Worm (Caenorhabditis elegans) whole organism, L3 larva: ENCODE results near the gene ccnk-1.

Experiments
- R02D3.7 ChIP-seq: fragments of 150-350 bp; optimal IDR thresholded peaks from 2 replicates; lab custom pipeline; 2014; ENCODE audit warnings: missing biosample characterization, missing genetic modification characterization
- ZK546.5 ChIP-seq: sonication (generic microtip); optimal IDR thresholded peaks from 2 replicates; lab custom pipeline; 2017; ENCODE audit warnings: missing biosample characterization, missing genetic modification characterization
- aly-2 ChIP-seq: fragments of 150-350 bp; optimal IDR thresholded peaks from 2 replicates; lab custom pipeline; 2014; ENCODE audit warnings: missing biosample characterization, missing genetic modification characterization
- ama-1 ChIP-seq: fragments of 150-350 bp; optimal IDR thresholded peaks from 2 replicates; lab custom pipeline; 2018
- ceh-16 ChIP-seq: sonication (generic microtip); optimal IDR thresholded peaks from 2 replicates; lab custom pipeline; 2017; ENCODE audit warnings: missing biosample characterization, missing genetic modification characterization
- ceh-28 ChIP-seq: fragments of 150-350 bp; optimal IDR thresholded peaks from 2 replicates; lab custom pipeline; 2014; ENCODE audit warnings: missing biosample characterization, missing genetic modification reagents, missing genetic modification characterization
- ceh-9 ChIP-seq: sonication (generic microtip); optimal IDR thresholded peaks from 2 replicates; lab custom pipeline; 2018; ENCODE audit warnings: missing biosample characterization, missing genetic modification characterization
- daf-12 ChIP-seq: fragments of 150-350 bp; optimal IDR thresholded peaks from 2 replicates; lab custom pipeline; 2014; ENCODE audit warnings: missing biosample characterization, missing genetic modification reagents, missing genetic modification characterization
- egl-5 ChIP-seq: fragments of 150-350 bp; optimal IDR thresholded peaks from 2 replicates; lab custom pipeline; 2017; ENCODE audit warnings: missing biosample characterization, missing genetic modification reagents, missing genetic modification characterization, inconsistent platforms
- elt-1 ChIP-seq: fragments of 150-350 bp; optimal IDR thresholded peaks from 2 replicates; lab custom pipeline; 2014; ENCODE audit warnings: missing biosample characterization, missing genetic modification characterization
- elt-2 ChIP-seq: sonication (generic microtip); optimal IDR thresholded peaks from 2 replicates; lab custom pipeline; 2016; ENCODE audit warnings: missing genetic modification reagents, mild to moderate bottlenecking, missing genetic modification characterization, missing compliant biosample characterization
- elt-3 ChIP-seq, 3 experiments: fragments of 150-350 bp in 1 of 3; sonication (generic microtip) in 2 of 3; optimal IDR thresholded peaks; 2 replicates in 2 of 3; 4 replicates in 1 of 3; lab custom pipeline; 2014 to 2017; ENCODE audit warnings: missing biosample characterization in 3 of 3, missing genetic modification characterization in 3 of 3
- fkh-10 ChIP-seq: sonication (generic microtip); optimal IDR thresholded peaks from 2 replicates; lab custom pipeline; 2017; ENCODE audit warnings: missing biosample characterization, missing genetic modification reagents, missing genetic modification characterization
- fkh-2 ChIP-seq: fragments of 150-350 bp; optimal IDR thresholded peaks from 2 replicates; lab custom pipeline; 2014; ENCODE audit warnings: missing biosample characterization, missing genetic modification reagents, missing genetic modification characterization
- jun-1 ChIP-seq: fragments of 150-350 bp; optimal IDR thresholded peaks from 2 replicates; lab custom pipeline; 2014; ENCODE audit warnings: missing biosample characterization, missing genetic modification reagents, missing genetic modification characterization
- lin-15B ChIP-seq: fragments of 150-350 bp; optimal IDR thresholded peaks from 2 replicates; lab custom pipeline; 2014; ENCODE audit warnings: missing biosample characterization, missing genetic modification characterization
- lin-39 ChIP-seq: fragments of 150-350 bp; optimal IDR thresholded peaks from 2 replicates; lab custom pipeline; 2018; ENCODE audit warnings: missing biosample characterization, missing genetic modification reagents, missing genetic modification characterization
- mml-1 ChIP-seq: fragments of 150-350 bp; sonication (generic microtip); optimal IDR thresholded peaks from 3 replicates; lab custom pipeline; 2014; ENCODE audit warnings: missing biosample characterization, missing genetic modification characterization
- nfya-1 ChIP-seq: sonication (generic microtip); optimal IDR thresholded peaks from 2 replicates; lab custom pipeline; 2017; ENCODE audit warnings: missing genetic modification characterization, mild to moderate bottlenecking, missing compliant biosample characterization, antibody characterized with exemption, moderate library complexity; ENCODE audit not compliant: insufficient read depth
- nhr-12 ChIP-seq: fragments of 150-350 bp; optimal IDR thresholded peaks from 2 replicates; lab custom pipeline; 2014; ENCODE audit warnings: missing biosample characterization, missing genetic modification characterization
- nhr-23 ChIP-seq: fragments of 150-350 bp; optimal IDR thresholded peaks from 2 replicates; lab custom pipeline; 2014; ENCODE audit warnings: missing biosample characterization, missing genetic modification reagents, missing genetic modification characterization
- nhr-237 ChIP-seq: fragments of 150-350 bp; optimal IDR thresholded peaks from 2 replicates; lab custom pipeline; 2014; ENCODE audit warnings: missing biosample characterization, missing genetic modification characterization
- nhr-25 ChIP-seq: sonication (generic microtip); optimal IDR thresholded peaks from 2 replicates; lab custom pipeline; 2017; ENCODE audit warnings: missing biosample characterization, missing genetic modification characterization
- nhr-28 ChIP-seq: fragments of 150-350 bp; optimal IDR thresholded peaks from 2 replicates; lab custom pipeline; 2014; ENCODE audit warnings: missing biosample characterization, missing genetic modification characterization
- nhr-76 ChIP-seq: fragments of 150-350 bp; sonication (generic microtip); optimal IDR thresholded peaks from 5 replicates; lab custom pipeline; 2014; ENCODE audit warnings: missing biosample characterization, missing genetic modification characterization
- nhr-77 ChIP-seq: fragments of 150-350 bp; optimal IDR thresholded peaks from 2 replicates; lab custom pipeline; 2014; ENCODE audit warnings: missing biosample characterization, missing genetic modification characterization
- pha-4 ChIP-seq: fragments of 150-350 bp; optimal IDR thresholded peaks from 2 replicates; lab custom pipeline; 2014; ENCODE audit warnings: missing biosample characterization, missing genetic modification reagents, missing genetic modification characterization
- pqm-1 ChIP-seq: fragments of 150-350 bp; optimal IDR thresholded peaks from 2 replicates; lab custom pipeline; 2017; ENCODE audit warnings: missing biosample characterization, missing genetic modification characterization, inconsistent platforms
- sea-2 ChIP-seq: fragments of 150-350 bp; sonication (generic microtip); optimal IDR thresholded peaks from 4 replicates; lab custom pipeline; 2014; ENCODE audit warnings: missing biosample characterization, missing genetic modification reagents, missing genetic modification characterization
- snpc-4 ChIP-seq: fragments of 150-350 bp; optimal IDR thresholded peaks from 2 replicates; lab custom pipeline; 2014; ENCODE audit warnings: missing biosample characterization, missing genetic modification characterization
- tbx-2 ChIP-seq: sonication (generic microtip); optimal IDR thresholded peaks from 2 replicates; lab custom pipeline; 2016; ENCODE audit warnings: mild to moderate bottlenecking, missing genetic modification characterization, missing compliant biosample characterization
- unc-39 ChIP-seq: sonication (generic microtip); optimal IDR thresholded peaks from 4 replicates; lab custom pipeline; 2017; ENCODE audit warnings: missing biosample characterization, missing genetic modification characterization
- unc-62 ChIP-seq: fragments of 150-350 bp; sonication (generic microtip); optimal IDR thresholded peaks from 4 replicates; lab custom pipeline; 2014; ENCODE audit warnings: missing biosample characterization, missing genetic modification reagents, missing genetic modification characterization
- ztf-11 ChIP-seq: fragments of 150-350 bp; optimal IDR thresholded peaks from 2 replicates; lab custom pipeline; 2014; ENCODE audit warnings: missing biosample characterization, missing genetic modification characterization
- ztf-4 ChIP-seq: fragments of 150-350 bp; optimal IDR thresholded peaks from 2 replicates; lab custom pipeline; 2014; ENCODE audit warnings: missing biosample characterization, missing genetic modification characterization

The ccnk-1 gene

DNA sequence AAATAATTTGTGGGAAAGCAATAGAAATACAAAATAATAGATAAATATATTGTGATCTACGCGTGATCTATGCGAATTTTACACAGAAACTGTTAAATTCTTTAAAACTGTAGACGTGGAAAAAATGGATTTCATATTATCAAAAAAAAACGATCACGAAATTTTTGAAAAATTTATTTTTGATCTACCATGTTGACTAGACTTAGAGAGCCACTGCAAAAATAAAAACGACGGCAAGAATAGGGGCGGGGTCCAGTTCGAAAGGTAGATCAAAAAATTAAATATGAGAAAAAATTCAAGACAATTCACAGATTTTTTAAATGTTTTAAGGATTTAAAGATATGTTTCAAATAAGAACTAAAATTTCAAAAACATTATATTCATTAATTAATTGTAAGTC is 25.7 kb downstream of the ccnk-1 start:
- TF ChIP-seq snpc-4 (tag; lab: Kevin White, UChicago) (no peak), ZK546.5 (tag; lab: Kevin White, UChicago) (no peak), nhr-25 (no peak), R02D3.7 (tag; lab: Kevin White, UChicago) (no peak), nhr-77 (tag; lab: Kevin White, UChicago) (no peak), ztf-11 (tag; lab: Kevin White, UChicago) (no peak), unc-39 (tag; lab: Kevin White, UChicago) (no peak), mml-1 (tag; lab: Kevin White, UChicago) (no peak), fkh-2 (no peak)

ce11 chrV:14640071-14640470 is 27.7 kb downstream of the ccnk-1 start, which contains the start of gene F43D2.7:
TSS of gene F43D2.7 (minus strand) at chrV:14640171.
- TF ChIP-seq ceh-9 (tag; lab: Kevin White, UChicago) (no peak), ztf-4 (no peak), ama-1 (lab: Kevin White, UChicago) (no peak), nhr-28 (tag; lab: Kevin White, UChicago) (no peak), elt-1 (tag; lab: Kevin White, UChicago) (no peak), elt-3 (tag; optimal IDR thresholded peaks at IDR 0.05; lab: Kevin White, UChicago) (no peak), unc-39 (tag; lab: Kevin White, UChicago) (no peak), daf-12 (tag; lab: Kevin White, UChicago) (no peak), nhr-77 (tag; lab: Kevin White, UChicago) (no peak), nhr-12 (tag; lab: Kevin White, UChicago) (no peak), fkh-2 (no peak)

DNA sequence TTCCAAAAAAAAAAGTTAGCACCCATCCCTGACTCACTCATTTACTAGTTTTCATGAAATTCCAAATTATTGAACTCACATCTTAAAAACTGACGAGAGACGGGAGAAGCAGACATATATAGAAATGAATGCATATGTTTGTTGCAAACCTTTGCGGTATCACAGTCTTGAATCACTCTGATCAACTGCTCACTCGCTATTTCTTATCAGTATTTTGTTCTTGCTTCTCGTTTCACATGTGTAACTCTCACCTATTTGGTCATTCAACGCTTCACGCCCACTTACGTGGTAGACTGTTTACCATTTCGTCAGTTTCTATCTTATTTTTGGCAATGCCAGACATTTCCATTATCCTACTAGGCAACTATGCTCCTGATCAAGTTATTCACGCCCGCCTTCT is 28.4 kb downstream of the ccnk-1 start, which contains the start of gene C54G10.1:
C54G10.1 (plus strand) TSS at position 333 of the 400 bp plus-strand sequence.
- TF ChIP-seq pqm-1 = peak; percentile 72
- TF ChIP-seq aly-2 (tag; lab: Kevin White, UChicago) = no peak
- peak; percentile 83 for TF ChIP-seq elt-2 (tag; lab: Kevin White, UChicago)
- TF ChIP-seq jun-1 (tag; lab: Kevin White, UChicago) = peak; percentile 15
- no peak for TF ChIP-seq mml-1 (tag; lab: Kevin White, UChicago)
- peak; percentile 22 for TF ChIP-seq pha-4

- no peak for TF ChIP-seq nhr-23
- TF ChIP-seq ZK546.5 (tag; lab: Kevin White, UChicago) = no peak
- TF ChIP-seq sea-2 (GFP tag; lab: Kevin White, UChicago) = no peak
- TF ChIP-seq tbx-2 (tag; lab: Kevin White, UChicago) = no peak
- no peak for TF ChIP-seq nhr-237 (tag; lab: Kevin White, UChicago)
- TF ChIP-seq nhr-76 (tag; lab: Kevin White, UChicago) = no peak
- TF ChIP-seq fkh-10 (GFP tag; lab: Kevin White, UChicago) = no peak
- TF ChIP-seq lin-15B = no peak
- TF ChIP-seq nhr-77 (tag; lab: Kevin White, UChicago) = no peak
- no peak for TF ChIP-seq egl-5 (tag; lab: Kevin White, UChicago)
- TF ChIP-seq unc-62 (GFP tag; lab: Kevin White, UChicago) = no peak
- no peak for TF ChIP-seq nfya-1
- no peak for TF ChIP-seq mml-1 (tag; lab: Kevin White, UChicago)
- no peak for TF ChIP-seq ceh-28 (tag; lab: Kevin White, UChicago)
- no peak for TF ChIP-seq ceh-16
- TF ChIP-seq ztf-4 = no peak
- TF ChIP-seq unc-39 (tag; lab: Kevin White, UChicago) = no peak
- no peak for TF ChIP-seq lin-39 (tag; lab: Kevin White, UChicago)
Observed at ce11 chrV:14642016-14642415, 29.7 kb downstream of the ccnk-1 start.
